Fruit fly (Drosophila melanogaster) Kc167 (cell line): ENCODE results near the gene BicD.

Experiments used
- Myc ChIP-seq: fragments of >200 bp; optimal IDR thresholded peaks from 2 replicates; lab custom pipeline; 2017; ENCODE audit warnings: missing external identifiers
- Sin3A ChIP-seq: fragments of >200 bp; optimal IDR thresholded peaks from 2 replicates; lab custom pipeline; 2018; ENCODE audit warnings: missing external identifiers
- h ChIP-seq: fragments of >200 bp; optimal IDR thresholded peaks from 3 replicates; lab custom pipeline; 2018; ENCODE audit warnings: missing external identifiers
- insv ChIP-seq: fragments of >200 bp; optimal IDR thresholded peaks from 3 replicates; lab custom pipeline; 2018; ENCODE audit warnings: missing external identifiers
- psq ChIP-seq: fragments of >200 bp; optimal IDR thresholded peaks from 2 replicates; lab custom pipeline; 2017; ENCODE audit warnings: missing external identifiers
- ttk ChIP-seq: sonication (Bioruptor generic); optimal IDR thresholded peaks from 2 replicates; lab custom pipeline; 2017; ENCODE audit warnings: missing external identifiers

Gene BicD

DNA sequence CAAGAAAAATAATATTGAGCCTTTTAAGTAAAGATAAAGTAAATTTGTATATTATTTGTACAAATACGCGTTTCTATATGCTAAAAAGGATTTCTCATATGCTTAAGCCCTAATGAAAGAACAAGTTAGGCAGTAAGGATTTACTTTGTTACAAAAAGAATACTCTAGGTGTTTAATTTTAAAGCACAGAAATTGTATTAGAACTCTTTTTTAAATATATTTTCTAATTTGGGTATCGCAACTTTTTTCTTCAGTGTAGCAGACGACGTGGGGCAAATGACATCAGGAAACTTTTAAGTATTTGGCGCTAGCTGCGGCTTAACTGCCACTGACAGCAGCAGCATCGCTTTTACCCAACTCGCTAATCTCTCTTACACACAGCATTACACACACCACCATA, 50.9 kb downstream of the BicD start:
- no peak for TF ChIP-seq ttk (lab: Kevin White, UChicago)
- no peak for TF ChIP-seq Myc
- no peak for TF ChIP-seq Sin3A
- no peak for TF ChIP-seq insv (lab: Kevin White, UChicago)
- TF ChIP-seq psq (lab: Kevin White, UChicago) = no peak
- TF ChIP-seq h (lab: Kevin White, UChicago) = no peak

DNA sequence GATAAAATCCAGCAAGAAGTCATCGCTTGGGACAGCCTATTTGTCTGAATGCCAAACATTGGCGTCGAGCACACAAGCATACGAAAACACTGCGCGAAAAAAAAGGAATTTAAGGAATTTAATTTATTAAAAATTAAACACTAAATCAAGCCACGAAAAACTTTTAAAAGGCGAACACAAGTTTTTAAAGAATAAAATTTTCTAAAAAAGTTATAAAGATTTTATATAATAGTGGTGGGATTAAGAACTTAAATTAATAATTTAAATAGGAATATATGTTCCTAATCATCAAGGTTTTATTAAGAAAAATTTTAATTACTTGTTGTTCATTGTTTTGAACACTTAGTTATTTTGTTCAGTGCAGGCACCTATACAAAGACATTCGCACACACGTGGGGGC, 51.6 kb downstream of the BicD start:
- TF ChIP-seq h (lab: Kevin White, UChicago) (no peak), Myc (no peak), insv (lab: Kevin White, UChicago) (no peak), Sin3A (no peak), psq (lab: Kevin White, UChicago) (no peak), ttk (lab: Kevin White, UChicago) (no peak)

DNA sequence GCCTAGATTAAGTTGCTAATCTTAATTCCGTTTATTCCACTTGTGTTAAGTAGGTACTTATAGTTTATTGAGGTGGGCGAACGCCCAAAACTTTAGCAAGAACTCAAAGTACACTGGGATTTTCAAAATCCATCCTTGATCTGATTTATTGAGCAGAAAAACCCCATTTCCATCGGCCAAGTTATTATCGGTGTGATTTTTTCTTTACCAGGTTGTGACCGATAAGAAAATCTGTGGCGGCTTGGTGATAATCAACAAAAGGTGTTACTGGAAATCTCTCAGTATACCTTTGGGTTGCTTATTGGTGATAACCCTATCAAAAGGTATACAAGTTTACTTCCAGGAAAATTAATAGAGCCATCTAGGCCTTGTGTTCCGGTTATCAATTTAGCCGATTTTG, 52.6 kb downstream of the BicD start:
- TF ChIP-seq h (lab: Kevin White, UChicago) (no peak), psq (lab: Kevin White, UChicago) (no peak), insv (lab: Kevin White, UChicago) (no peak), Sin3A (no peak)

DNA sequence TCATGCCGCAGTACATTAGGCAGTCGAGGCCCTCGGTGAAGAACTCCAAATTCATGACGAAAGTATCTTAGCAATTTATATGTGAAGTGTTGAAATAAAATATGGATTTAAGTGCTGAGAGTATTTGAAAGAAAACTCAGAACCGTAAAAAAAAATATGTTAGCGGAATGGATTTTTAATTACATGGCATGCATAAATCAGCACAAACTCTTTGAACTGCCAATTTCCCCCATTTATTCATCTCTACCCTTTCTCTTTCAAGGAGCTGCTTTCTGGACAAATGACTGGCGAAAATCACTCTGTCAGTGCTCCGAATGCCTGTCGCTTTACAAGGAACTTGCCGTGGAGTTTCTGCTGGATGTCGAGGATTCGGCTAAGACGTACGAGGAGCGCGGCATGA, 60.5 kb downstream of the BicD start, which contains the start of gene Rsph9:
TSS of gene Rsph9 (minus strand) at position 101 of the 400 bp plus-strand sequence.
- TF ChIP-seq h (lab: Kevin White, UChicago) = no peak
- no peak for TF ChIP-seq Myc
- no peak for TF ChIP-seq ttk (lab: Kevin White, UChicago)
- no peak for TF ChIP-seq Sin3A
- TF ChIP-seq psq (lab: Kevin White, UChicago) = no peak
- TF ChIP-seq insv (lab: Kevin White, UChicago) = no peak

DNA sequence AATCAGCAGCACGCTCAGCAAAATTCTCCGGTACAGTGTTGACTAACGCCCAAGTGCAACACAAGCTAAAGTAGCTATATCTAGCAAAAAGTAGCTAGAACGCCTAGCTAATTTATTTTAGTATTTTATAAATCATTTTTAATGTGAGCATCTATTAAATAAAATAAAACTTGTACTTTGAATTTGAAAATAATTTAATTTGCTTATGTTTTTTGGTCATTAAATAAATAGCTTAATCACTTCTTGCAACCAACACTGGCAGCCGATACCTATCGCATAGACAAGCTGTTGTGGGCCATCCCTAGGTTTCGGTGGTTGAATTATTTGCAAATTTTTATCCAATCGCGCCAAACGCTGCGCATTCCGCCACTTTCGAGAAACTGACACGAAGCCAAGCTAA, 62.7 kb downstream of the BicD start, which contains the start of the genes Polr2J and CG15141:
TSS of gene Polr2J (minus strand) at position 49 of the 400 bp plus-strand sequence.
TSS of gene CG15141 (plus strand) at position 284 of the 400 bp plus-strand sequence.
- TF ChIP-seq psq (lab: Kevin White, UChicago) (no peak), Sin3A (no peak), h (lab: Kevin White, UChicago) (no peak), insv (lab: Kevin White, UChicago) (no peak)
